Worm (Caenorhabditis elegans) whole organism, young adult: ENCODE results near the gene C11D2.4.

Experiments used
- T26A5.8 ChIP-seq: sonication (generic microtip); optimal IDR thresholded peaks from 2 replicates; lab custom pipeline; 2016; ENCODE audit warnings: missing genetic modification characterization, missing compliant biosample characterization
- Y67H2A.10 ChIP-seq: fragments of 200-800 bp; sonication (Bioruptor generic); conservative IDR thresholded peaks from 2 replicates; pipeline ENCODE4 v1.3.6; 2022; ENCODE audit warnings: missing genetic modification reagents, missing genetic modification characterization, missing compliant biosample characterization
- bed-2 ChIP-seq: fragments of 200-800 bp; sonication (Bioruptor generic); IDR thresholded peaks from 2 replicates; pipeline ENCODE4 v1.3.6; 2022; ENCODE audit warnings: missing genetic modification reagents, missing genetic modification characterization, missing compliant biosample characterization
- let-526 ChIP-seq: fragments of 200-800 bp; sonication (Bioruptor generic); IDR thresholded peaks from 2 replicates; pipeline ENCODE4 v1.3.6; 2022; ENCODE audit warnings: missing genetic modification reagents, missing genetic modification characterization, missing compliant biosample characterization
- lin-54 ChIP-seq: fragments of 200-800 bp; sonication (Bioruptor generic); optimal IDR thresholded peaks from 2 replicates; lab custom pipeline; 2018; ENCODE audit warnings: mild to moderate bottlenecking, missing genetic modification characterization, missing compliant biosample characterization
- nhr-120 ChIP-seq: fragments of 200-800 bp; sonication (Bioruptor generic); IDR thresholded peaks from 2 replicates; pipeline ENCODE4 v1.3.6; 2022; ENCODE audit warnings: missing genetic modification characterization, missing compliant biosample characterization
- pbrm-1 ChIP-seq: fragments of 200-800 bp; sonication (Bioruptor generic); IDR thresholded peaks from 2 replicates; pipeline ENCODE4 v1.3.6; 2022; ENCODE audit warnings: missing genetic modification reagents, missing genetic modification characterization, missing compliant biosample characterization
- unc-130 ChIP-seq: sonication (generic microtip); optimal IDR thresholded peaks from 2 replicates; lab custom pipeline; 2016; ENCODE audit warnings: missing genetic modification reagents, missing genetic modification characterization, missing compliant biosample characterization
- unc-62 ChIP-seq: fragments of 150-350 bp; optimal IDR thresholded peaks from 2 replicates; lab custom pipeline; 2014; ENCODE audit warnings: missing biosample characterization, missing genetic modification reagents, missing genetic modification characterization

- TF ChIP-seq bed-2 (GFP tag; lab: Robert Waterston, UW) (no peak), unc-62 (GFP tag; lab: Kevin White, UChicago) (no peak), pbrm-1 (GFP tag; lab: Robert Waterston, UW) (no peak), Y67H2A.10 (no peak), lin-54 (GFP tag; lab: Kevin White, UChicago) (no peak), T26A5.8 (tag; lab: Kevin White, UChicago) (no peak), nhr-120 (GFP tag; lab: Robert Waterston, UW) (no peak), unc-130 (GFP tag; lab: Kevin White, UChicago) (no peak), let-526 (GFP tag; lab: Robert Waterston, UW) (no peak)
Measured at ce11 chrIV:6187160-6187559, 30.4 kb upstream of the C11D2.4 start.
